Worm (Caenorhabditis elegans): Measurements from ENCODE around the gene F40F8.1.

DNA sequence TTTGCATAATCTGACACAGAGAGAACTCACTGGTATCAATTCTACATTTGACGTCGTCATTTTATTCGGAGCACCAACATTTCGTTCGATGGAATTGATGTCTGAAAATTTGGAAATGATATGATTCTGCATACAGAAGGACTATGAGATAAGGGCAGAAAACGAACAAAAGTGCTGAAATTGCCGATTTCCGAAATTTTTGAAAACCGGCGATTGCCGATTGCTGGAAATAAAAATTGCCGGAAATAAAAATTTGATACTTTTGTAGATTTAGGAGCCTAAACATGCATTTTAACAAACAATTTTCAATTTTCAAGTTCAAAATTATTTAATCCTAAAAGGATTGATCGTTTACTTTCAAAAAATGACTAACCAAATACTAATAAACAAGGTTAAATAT is 38.1 kb upstream of the F40F8.1 start, which contains the start of gene unc-53:
- TF ChIP-seq med-1 (GFP tag; optimal IDR thresholded peaks at IDR 0.05; ENCODE audit: insufficient read depth) (no peak), ztf-29 (GFP tag; IDR thresholded peaks at IDR 0.05) (no peak), tab-1 (GFP tag; IDR thresholded peaks at IDR 0.05) (no peak), ztf-23 (GFP tag; IDR thresholded peaks at IDR 0.05) (no peak), klf-2 (GFP tag; conservative IDR thresholded peaks at IDR 0.05) (no peak), ref-1 (GFP tag; conservative IDR thresholded peaks at IDR 0.05) (no peak), flt-1 (GFP tag; IDR thresholded peaks at IDR 0.05) (no peak), T22C8.4 (GFP tag; IDR thresholded peaks at IDR 0.05) (no peak)
